Worm (Caenorhabditis elegans) whole organism, L4 larva: ENCODE measurements around the gene R144.12.

Experiments used
- F44E2.7 ChIP-seq: fragments of 200-800 bp; sonication (Bioruptor generic); IDR thresholded peaks from 2 replicates; pipeline ENCODE4 v2.1.2; 2022; ENCODE audit warnings: missing genetic modification characterization, missing compliant biosample characterization
- R02D3.7 ChIP-seq: fragments of 150-350 bp; sonication (generic microtip); optimal IDR thresholded peaks from 3 replicates; lab custom pipeline; 2014; ENCODE audit warnings: missing biosample characterization, missing genetic modification characterization
- ama-1 ChIP-seq: fragments of 150-350 bp; optimal IDR thresholded peaks from 2 replicates; lab custom pipeline; 2014; ENCODE audit warnings: inconsistent platforms, mixed read lengths
- attf-4 ChIP-seq: sonication (generic microtip); optimal IDR thresholded peaks from 3 replicates; lab custom pipeline; 2017; ENCODE audit warnings: missing biosample characterization, missing genetic modification characterization
- ceh-62 ChIP-seq: sonication (generic microtip); optimal IDR thresholded peaks from 2 replicates; lab custom pipeline; 2017; ENCODE audit warnings: missing biosample characterization, missing genetic modification characterization
- daf-12 ChIP-seq: fragments of 150-350 bp; optimal IDR thresholded peaks from 2 replicates; lab custom pipeline; 2014; ENCODE audit warnings: missing biosample characterization, missing genetic modification reagents, missing genetic modification characterization
- dmd-6 ChIP-seq: fragments of 200-800 bp; sonication (Bioruptor generic); IDR thresholded peaks from 2 replicates; pipeline ENCODE4 v1.3.6; 2022; ENCODE audit warnings: missing genetic modification reagents, missing genetic modification characterization, missing compliant biosample characterization
- jun-1 ChIP-seq: fragments of 150-350 bp; optimal IDR thresholded peaks from 2 replicates; lab custom pipeline; 2014; ENCODE audit warnings: missing biosample characterization, missing genetic modification reagents, missing genetic modification characterization
- lin-15B ChIP-seq: fragments of 150-350 bp; sonication (generic microtip); optimal IDR thresholded peaks from 3 replicates; lab custom pipeline; 2014; ENCODE audit warnings: missing biosample characterization, missing genetic modification characterization
- nhr-11 ChIP-seq: fragments of 150-350 bp; optimal IDR thresholded peaks from 2 replicates; lab custom pipeline; 2014; ENCODE audit warnings: missing biosample characterization, missing genetic modification characterization

DNA sequence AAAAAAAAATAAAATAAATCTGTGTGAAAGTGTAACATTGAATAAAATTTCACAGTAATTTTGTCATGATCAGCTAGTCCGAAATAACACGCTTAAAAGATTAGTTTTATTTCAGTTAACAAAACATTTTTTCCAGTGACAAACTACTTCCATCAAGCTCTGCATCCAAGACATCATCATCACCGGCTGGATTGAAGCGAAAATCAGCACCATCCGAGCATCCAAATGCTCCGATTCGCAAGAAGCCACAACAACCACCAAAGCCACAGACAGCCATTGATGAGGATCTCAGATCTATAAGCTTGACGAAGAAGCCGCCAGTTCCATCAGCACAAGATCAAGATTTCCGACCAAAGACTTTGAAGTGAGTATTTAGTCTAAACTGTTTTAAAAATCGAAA is 20.4 kb upstream of the R144.12 start:
- TF ChIP-seq jun-1 (tag; lab: Kevin White, UChicago) (no peak), ama-1 (no peak), ceh-62 (tag; lab: Kevin White, UChicago) (no peak), nhr-11 (tag; lab: Kevin White, UChicago) (no peak), F44E2.7 (no peak), R02D3.7 (tag; lab: Kevin White, UChicago) (no peak), lin-15B (no peak), attf-4 (tag; lab: Kevin White, UChicago) (no peak), dmd-6 (GFP tag; lab: Robert Waterston, UW) (no peak), daf-12 (tag; lab: Kevin White, UChicago) (no peak)
